Fruit fly (Drosophila melanogaster) whole organism, adult: ENCODE measurements around the gene Ada.

Source experiments
- CG11617 ChIP-seq: fragments of 200-800 bp; sonication (Bioruptor generic); optimal IDR thresholded peaks from 2 replicates; lab custom pipeline; 2017; ENCODE audit warnings: mild to moderate bottlenecking, missing biosample characterization, missing genetic modification reagents, missing genetic modification characterization
- CG12768 ChIP-seq: fragments of 200-800 bp; sonication (Bioruptor generic); optimal IDR thresholded peaks from 2 replicates; lab custom pipeline; 2017; ENCODE audit warnings: missing biosample characterization, missing genetic modification characterization, mild to moderate bottlenecking, moderate library complexity, missing genetic modification reagents
- CG14711 ChIP-seq: fragments of 200-800 bp; sonication (Bioruptor generic); optimal IDR thresholded peaks from 2 replicates; lab custom pipeline; 2018; ENCODE audit warnings: missing biosample characterization, mild to moderate bottlenecking, missing genetic modification characterization, moderate library complexity
- CG1620 ChIP-seq: fragments of 200-800 bp; sonication (Bioruptor generic); optimal IDR thresholded peaks from 2 replicates; lab custom pipeline; 2016; ENCODE audit warnings: missing biosample characterization, missing genetic modification characterization
- CG33017 ChIP-seq: fragments of 200-800 bp; sonication (Bioruptor generic); optimal IDR thresholded peaks from 2 replicates; lab custom pipeline; 2018; ENCODE audit warnings: missing biosample characterization, mild to moderate bottlenecking, missing genetic modification characterization, moderate library complexity
- CG5204 ChIP-seq: fragments of 200-800 bp; sonication (Bioruptor generic); optimal IDR thresholded peaks from 2 replicates; lab custom pipeline; 2016; ENCODE audit warnings: missing biosample characterization, missing genetic modification characterization
- CG7045 ChIP-seq: fragments of 200-800 bp; sonication (Bioruptor generic); optimal IDR thresholded peaks from 2 replicates; lab custom pipeline; 2017; ENCODE audit warnings: missing biosample characterization, mild to moderate bottlenecking, missing genetic modification characterization
- CG7101 ChIP-seq: fragments of 200-800 bp; sonication (Bioruptor generic); optimal IDR thresholded peaks from 2 replicates; lab custom pipeline; 2018; ENCODE audit warnings: missing biosample characterization, mild to moderate bottlenecking, missing genetic modification characterization, moderate library complexity
- Clk ChIP-seq: fragments of 200-800 bp; sonication (Bioruptor generic); optimal IDR thresholded peaks from 2 replicates; lab custom pipeline; 2017; ENCODE audit warnings: missing biosample characterization, missing genetic modification characterization
- Crg-1 ChIP-seq: fragments of 200-800 bp; sonication (Bioruptor generic); optimal IDR thresholded peaks from 2 replicates; lab custom pipeline; 2016; ENCODE audit warnings: missing biosample characterization, missing genetic modification characterization
- Hr96 ChIP-seq: fragments of 200-800 bp; sonication (Bioruptor generic); optimal IDR thresholded peaks from 2 replicates; lab custom pipeline; 2016; ENCODE audit warnings: missing biosample characterization, missing genetic modification characterization
- Mnt ChIP-seq: fragments of 200-800 bp; sonication (Bioruptor generic); optimal IDR thresholded peaks from 2 replicates; lab custom pipeline; 2016; ENCODE audit warnings: missing biosample characterization, mild to moderate bottlenecking, missing genetic modification characterization
- bab1 ChIP-seq: fragments of 200-800 bp; sonication (Bioruptor generic); optimal IDR thresholded peaks from 3 replicates; lab custom pipeline; 2019; ENCODE audit warnings: missing biosample characterization, mild to moderate bottlenecking, missing genetic modification characterization, moderate library complexity
- cic ChIP-seq: fragments of 200-800 bp; sonication (Bioruptor generic); optimal IDR thresholded peaks from 2 replicates; lab custom pipeline; 2017; ENCODE audit warnings: missing biosample characterization, mild to moderate bottlenecking, missing genetic modification characterization, moderate library complexity
- cnc ChIP-seq, 2 experiments: fragments of >200 bp; optimal IDR thresholded peaks; 2 replicates each; lab custom pipeline; 2017
- kay ChIP-seq: fragments of 200-800 bp; sonication (Bioruptor generic); peaks from one replicate; lab custom pipeline; 2016; ENCODE audit warnings: missing biosample characterization, missing genetic modification characterization, borderline replicate concordance
- ovo ChIP-seq: fragments of 200-800 bp; sonication (Bioruptor generic); optimal IDR thresholded peaks from 2 replicates; lab custom pipeline; 2016; ENCODE audit warnings: missing biosample characterization, missing genetic modification characterization
- pad ChIP-seq: fragments of 200-800 bp; sonication (Bioruptor generic); optimal IDR thresholded peaks from 3 replicates; lab custom pipeline; 2017; ENCODE audit warnings: missing biosample characterization, missing genetic modification characterization, mild to moderate bottlenecking, moderate library complexity, missing genetic modification reagents
- tj ChIP-seq: fragments of 200-800 bp; sonication (Bioruptor generic); optimal IDR thresholded peaks from 3 replicates; lab custom pipeline; 2017; ENCODE audit warnings: missing biosample characterization, mild to moderate bottlenecking, missing genetic modification characterization, moderate library complexity
- toe ChIP-seq: fragments of 200-800 bp; sonication (Bioruptor generic); optimal IDR thresholded peaks from 2 replicates; lab custom pipeline; 2016; ENCODE audit warnings: missing biosample characterization, missing genetic modification characterization

Ada gene

DNA sequence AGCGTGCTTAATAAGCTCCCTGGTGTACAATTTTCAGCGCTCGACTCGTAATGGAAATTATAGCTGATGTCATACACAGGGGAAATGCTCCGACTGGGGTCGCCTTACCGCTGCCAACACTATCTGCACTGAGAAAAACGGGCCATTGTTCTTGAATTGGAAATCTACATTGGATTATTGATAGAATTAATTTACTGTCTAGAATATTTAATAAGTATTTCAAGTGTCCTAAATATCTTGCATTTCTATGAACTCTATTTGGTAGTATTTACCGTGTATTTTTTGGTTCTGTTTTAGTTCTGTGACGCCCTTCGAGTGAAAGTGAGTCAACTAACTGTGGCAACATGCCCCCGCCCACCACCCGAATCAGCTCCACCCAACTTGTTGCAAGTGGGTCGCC, 18.4 kb downstream of the Ada start:
- TF ChIP-seq kay = no peak
- TF ChIP-seq Crg-1 (GFP tag; lab: Kevin White, UChicago) = no peak
- no peak for TF ChIP-seq cic (GFP tag; lab: Kevin White, UChicago)
- no peak for TF ChIP-seq ovo (GFP tag; lab: Kevin White, UChicago)
- no peak for TF ChIP-seq CG7045 (GFP tag; lab: Kevin White, UChicago)
- no peak for TF ChIP-seq tj (GFP tag; lab: Kevin White, UChicago)
- TF ChIP-seq CG33017 (tag; lab: Kevin White, UChicago) = no peak
- TF ChIP-seq cnc (optimal IDR thresholded peaks at IDR 0.05; lab: Kevin White, UChicago) = no peak

- TF ChIP-seq CG5204 (GFP tag; lab: Kevin White, UChicago) (no peak), CG11617 (no peak), Crg-1 (GFP tag; lab: Kevin White, UChicago) (no peak), tj (GFP tag; lab: Kevin White, UChicago) (no peak), Hr96 (GFP tag; lab: Kevin White, UChicago) (no peak), CG1620 (GFP tag; lab: Kevin White, UChicago) (no peak), Mnt (GFP tag; lab: Kevin White, UChicago) (no peak), kay (no peak), cic (GFP tag; lab: Kevin White, UChicago) (no peak), pad (GFP tag; lab: Kevin White, UChicago) (no peak), bab1 (GFP tag; lab: Kevin White, UChicago) (no peak), ovo (GFP tag; lab: Kevin White, UChicago) (no peak), Clk (GFP tag; lab: Kevin White, UChicago) (no peak), CG12768 (GFP tag; lab: Kevin White, UChicago) (no peak), cnc (optimal IDR thresholded peaks at IDR 0.05; lab: Kevin White, UChicago) (no peak), toe (GFP tag; lab: Kevin White, UChicago) (no peak), CG33017 (tag; lab: Kevin White, UChicago) (no peak), CG14711 (tag; lab: Kevin White, UChicago) (no peak), CG7045 (GFP tag; lab: Kevin White, UChicago) (no peak), CG7101 (tag; lab: Kevin White, UChicago) (no peak)
Measured at dm6 chr3R:9085306-9085705, 20.3 kb downstream of the Ada start.

DNA sequence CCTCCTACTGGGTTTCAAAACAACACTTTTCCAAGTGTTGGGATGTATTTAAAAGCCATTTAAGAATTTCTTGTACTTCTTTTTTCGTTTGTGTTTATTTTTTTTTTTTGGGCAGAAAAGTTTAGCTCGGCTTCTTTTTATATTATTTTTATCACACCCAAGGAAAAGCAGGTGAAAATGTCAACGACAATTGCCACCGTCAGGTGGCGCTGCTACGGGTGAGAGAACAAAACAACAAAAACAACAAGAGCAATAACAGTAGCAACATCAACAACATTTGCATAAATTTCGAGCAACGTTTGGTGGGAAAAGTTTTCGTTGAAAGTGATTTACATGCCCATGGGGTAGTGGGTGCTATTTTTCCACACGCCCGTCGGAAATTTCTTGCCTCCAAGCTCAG, 25.3 kb downstream of the Ada start:
- TF ChIP-seq Hr96 (GFP tag; lab: Kevin White, UChicago) (no peak), pad (GFP tag; lab: Kevin White, UChicago) (no peak), kay (no peak), toe (GFP tag; lab: Kevin White, UChicago) (no peak), CG11617 (no peak), CG12768 (GFP tag; lab: Kevin White, UChicago) (no peak), CG33017 (tag; lab: Kevin White, UChicago) (no peak), tj (GFP tag; lab: Kevin White, UChicago) (no peak), Crg-1 (GFP tag; lab: Kevin White, UChicago) (no peak), cnc (optimal IDR thresholded peaks at IDR 0.05; lab: Kevin White, UChicago) (no peak), CG7045 (GFP tag; lab: Kevin White, UChicago) (no peak), cic (GFP tag; lab: Kevin White, UChicago) (no peak), CG7101 (tag; lab: Kevin White, UChicago) (no peak), Mnt (GFP tag; lab: Kevin White, UChicago) (no peak), Clk (GFP tag; lab: Kevin White, UChicago) (no peak), bab1 (GFP tag; lab: Kevin White, UChicago) (no peak), CG1620 (GFP tag; lab: Kevin White, UChicago) (no peak)

DNA sequence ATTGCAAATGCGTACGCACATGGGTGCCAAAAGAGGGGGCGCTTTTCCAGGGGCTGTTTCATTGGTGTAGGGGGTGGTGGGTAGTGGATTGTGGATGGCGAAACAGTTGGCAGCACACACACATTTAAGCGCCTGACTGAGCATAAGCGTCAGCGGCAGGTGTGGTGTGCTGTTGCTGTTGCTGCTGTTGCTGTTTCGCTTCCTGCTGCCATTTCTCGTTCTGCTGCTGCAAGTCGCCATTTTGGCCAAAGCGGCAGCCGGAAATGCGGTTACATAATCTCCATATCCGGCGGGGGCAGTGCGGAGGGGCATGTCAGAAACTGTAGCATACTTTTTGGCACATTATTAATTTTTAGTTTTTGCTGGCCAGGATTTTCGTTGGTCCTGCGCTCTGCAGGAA, 39.8 kb downstream of the Ada start:
- TF ChIP-seq CG1620 (GFP tag; lab: Kevin White, UChicago) = no peak
- no peak for TF ChIP-seq Clk (GFP tag; lab: Kevin White, UChicago)
- no peak for TF ChIP-seq ovo (GFP tag; lab: Kevin White, UChicago)
- no peak for TF ChIP-seq tj (GFP tag; lab: Kevin White, UChicago)
- no peak for TF ChIP-seq toe (GFP tag; lab: Kevin White, UChicago)
- TF ChIP-seq Mnt (GFP tag; lab: Kevin White, UChicago) = no peak
- no peak for TF ChIP-seq cic (GFP tag; lab: Kevin White, UChicago)
- no peak for TF ChIP-seq CG5204 (GFP tag; lab: Kevin White, UChicago)
- TF ChIP-seq CG14711 (tag; lab: Kevin White, UChicago) = no peak
- TF ChIP-seq kay = no peak
- no peak for TF ChIP-seq Crg-1 (GFP tag; lab: Kevin White, UChicago)
- no peak for TF ChIP-seq CG11617
- TF ChIP-seq pad (GFP tag; lab: Kevin White, UChicago) = no peak
- TF ChIP-seq Hr96 (GFP tag; lab: Kevin White, UChicago) = no peak
- TF ChIP-seq bab1 (GFP tag; lab: Kevin White, UChicago) = no peak
- no peak for TF ChIP-seq CG33017 (tag; lab: Kevin White, UChicago)
- no peak for TF ChIP-seq CG7045 (GFP tag; lab: Kevin White, UChicago)
- no peak for TF ChIP-seq CG12768 (GFP tag; lab: Kevin White, UChicago)
- no peak for TF ChIP-seq CG7101 (tag; lab: Kevin White, UChicago)
- no peak for TF ChIP-seq cnc (optimal IDR thresholded peaks at IDR 0.05; lab: Kevin White, UChicago)
